Worm (Caenorhabditis elegans) whole organism, L4 larva: ENCODE measurements around the gene C44B11.1.

Experiments used
- T26A8.4 ChIP-seq: fragments of 200-800 bp; sonication (Bioruptor generic); IDR thresholded peaks from 2 replicates; pipeline ENCODE4 v1.3.6; 2022; ENCODE audit warnings: missing genetic modification characterization, missing compliant biosample characterization
- Y5F2A.4 ChIP-seq: fragments of 200-800 bp; sonication (Bioruptor generic); optimal IDR thresholded peaks from 2 replicates; lab custom pipeline; 2018; ENCODE audit warnings: mild to moderate bottlenecking, missing genetic modification characterization, missing compliant biosample characterization
- ZK546.5 ChIP-seq, 2 experiments: sonication (generic microtip); optimal IDR thresholded peaks; 2 replicates each; lab custom pipeline; 2017; ENCODE audit warnings: missing biosample characterization in 2 of 2, missing genetic modification characterization in 2 of 2
- aha-1 ChIP-seq: fragments of 150-350 bp; peaks from one replicate; lab custom pipeline; 2014; ENCODE audit warnings: missing biosample characterization, missing genetic modification characterization
- arid-1 ChIP-seq: fragments of 200-800 bp; sonication (Bioruptor generic); conservative IDR thresholded peaks from 2 replicates; pipeline ENCODE4 v1.3.6; 2022; ENCODE audit warnings: missing genetic modification reagents, missing genetic modification characterization, missing compliant biosample characterization
- dmd-6 ChIP-seq: fragments of 200-800 bp; sonication (Bioruptor generic); IDR thresholded peaks from 2 replicates; pipeline ENCODE4 v1.3.6; 2022; ENCODE audit warnings: missing genetic modification reagents, missing genetic modification characterization, missing compliant biosample characterization
- dpl-1 ChIP-seq: fragments of 150-350 bp; optimal IDR thresholded peaks from 2 replicates; lab custom pipeline; 2014; ENCODE audit warnings: missing biosample characterization, missing genetic modification reagents, missing genetic modification characterization
- duxl-1 ChIP-seq: sonication (generic microtip); optimal IDR thresholded peaks from 2 replicates; lab custom pipeline; 2016; ENCODE audit warnings: mild to moderate bottlenecking, missing genetic modification characterization, moderate library complexity, missing compliant biosample characterization; ENCODE audit not compliant: poor library complexity
- dve-1 ChIP-seq: sonication (generic microtip); optimal IDR thresholded peaks from 2 replicates; lab custom pipeline; 2017; ENCODE audit warnings: antibody characterized with exemption, mild to moderate bottlenecking, missing genetic modification characterization, missing compliant biosample characterization; ENCODE audit not compliant: insufficient read depth
- egl-27 ChIP-seq: sonication (generic microtip); optimal IDR thresholded peaks from 3 replicates; lab custom pipeline; 2017; ENCODE audit warnings: missing biosample characterization, missing genetic modification reagents, missing genetic modification characterization
- egl-43 ChIP-seq: fragments of 200-800 bp; sonication (Bioruptor generic); IDR thresholded peaks from 2 replicates; pipeline ENCODE4 v1.3.6; 2022; ENCODE audit warnings: missing genetic modification reagents, missing genetic modification characterization, missing compliant biosample characterization
- fkh-10 ChIP-seq: fragments of 150-350 bp; optimal IDR thresholded peaks from 2 replicates; lab custom pipeline; 2014; ENCODE audit warnings: missing biosample characterization, missing genetic modification reagents, missing genetic modification characterization
- hif-1 ChIP-seq, 2 experiments: sonication (generic microtip); optimal IDR thresholded peaks; 2 replicates each; lab custom pipeline; 2016 to 2017; ENCODE audit warnings: missing compliant biosample characterization in 2 of 2, missing genetic modification characterization in 2 of 2, missing genetic modification reagents in 2 of 2, missing genotype in 2 of 2, mild to moderate bottlenecking in 1 of 2
- hlh-11 ChIP-seq: fragments of 200-800 bp; sonication (Bioruptor generic); optimal IDR thresholded peaks from 2 replicates; lab custom pipeline; 2018; ENCODE audit warnings: mild to moderate bottlenecking, missing genetic modification characterization, missing compliant biosample characterization
- hlh-30 ChIP-seq: sonication (generic microtip); optimal IDR thresholded peaks from 2 replicates; lab custom pipeline; 2017; ENCODE audit warnings: antibody characterized with exemption, mild to moderate bottlenecking, missing genetic modification characterization, missing compliant biosample characterization; ENCODE audit not compliant: insufficient read depth
- hmg-1.1 ChIP-seq: fragments of 200-800 bp; sonication (Bioruptor generic); IDR thresholded peaks from 2 replicates; pipeline ENCODE4 v1.3.6; 2022; ENCODE audit warnings: missing genetic modification reagents, missing genetic modification characterization, missing compliant biosample characterization
- jun-1 ChIP-seq: fragments of 150-350 bp; optimal IDR thresholded peaks from 2 replicates; lab custom pipeline; 2014; ENCODE audit warnings: missing biosample characterization, missing genetic modification reagents, missing genetic modification characterization
- lin-13 ChIP-seq: fragments of 150-350 bp; optimal IDR thresholded peaks from 2 replicates; lab custom pipeline; 2014; ENCODE audit warnings: missing biosample characterization, missing genetic modification reagents, missing genetic modification characterization
- lin-38 ChIP-seq: fragments of 200-800 bp; sonication (Bioruptor generic); IDR thresholded peaks from 2 replicates; pipeline ENCODE4 v1.3.6; 2022; ENCODE audit warnings: missing genetic modification reagents, missing genetic modification characterization, missing compliant biosample characterization
- lsy-2 ChIP-seq, 2 experiments: fragments of 150-350 bp in 1 of 2; sonication (generic microtip) in 1 of 2; optimal IDR thresholded peaks; 2 replicates each; lab custom pipeline; 2014 to 2017; ENCODE audit warnings: missing biosample characterization in 2 of 2, missing genetic modification characterization in 2 of 2
- mdl-1 ChIP-seq, 2 experiments: fragments of 150-350 bp in 1 of 2; sonication (generic microtip) in 1 of 2; optimal IDR thresholded peaks; 2 replicates each; lab custom pipeline; 2014 to 2017; ENCODE audit warnings: missing biosample characterization in 2 of 2, missing genetic modification characterization in 2 of 2
- mep-1 ChIP-seq: fragments of 150-350 bp; sonication (generic microtip); optimal IDR thresholded peaks from 3 replicates; lab custom pipeline; 2014; ENCODE audit warnings: missing biosample characterization, missing genetic modification characterization
- mes-2 ChIP-seq: sonication (generic microtip); optimal IDR thresholded peaks from 2 replicates; lab custom pipeline; 2016; ENCODE audit warnings: missing genotype, mild to moderate bottlenecking, missing genetic modification characterization, missing compliant biosample characterization; ENCODE audit not compliant: poor library complexity, severe bottlenecking
- mxl-3 ChIP-seq: fragments of 200-800 bp; sonication (Bioruptor generic); optimal IDR thresholded peaks from 2 replicates; lab custom pipeline; 2018; ENCODE audit warnings: mild to moderate bottlenecking, missing genetic modification characterization, missing compliant biosample characterization
- nhr-102 ChIP-seq: sonication (generic microtip); optimal IDR thresholded peaks from 2 replicates; lab custom pipeline; 2016; ENCODE audit warnings: mild to moderate bottlenecking, missing genetic modification characterization, moderate library complexity, missing compliant biosample characterization
- nhr-41 ChIP-seq: fragments of 200-800 bp; sonication (Bioruptor generic); IDR thresholded peaks from 2 replicates; pipeline ENCODE4 v1.3.6; 2022; ENCODE audit warnings: missing genetic modification reagents, missing genetic modification characterization, missing compliant biosample characterization
- nhr-48 ChIP-seq: sonication (generic microtip); optimal IDR thresholded peaks from 2 replicates; lab custom pipeline; 2016; ENCODE audit warnings: mild to moderate bottlenecking, missing genetic modification characterization, missing compliant biosample characterization
- pha-4 ChIP-seq, 2 experiments: fragments of 150-350 bp in 1 of 2; fragments of 200-800 bp in 1 of 2; sonication (Bioruptor generic) in 1 of 2; IDR thresholded peaks in 1 of 2; optimal IDR thresholded peaks in 1 of 2; 2 replicates each; pipeline versions ENCODE4 v1.3.6 to Lab custom; 2014 to 2022; ENCODE audit warnings: missing genetic modification characterization in 2 of 2, missing genetic modification reagents in 2 of 2, missing biosample characterization in 1 of 2, missing compliant biosample characterization in 1 of 2
- php-3 ChIP-seq: fragments of 200-800 bp; sonication (Bioruptor generic); IDR thresholded peaks from 2 replicates; pipeline ENCODE4 v1.3.6; 2022; ENCODE audit warnings: missing genetic modification reagents, missing genetic modification characterization, missing compliant biosample characterization
- set-16 ChIP-seq: fragments of 200-800 bp; sonication (Bioruptor generic); IDR thresholded peaks from 2 replicates; pipeline ENCODE4 v1.3.6; 2022; ENCODE audit warnings: missing genetic modification reagents, missing genetic modification characterization, missing compliant biosample characterization
- snpc-1.2 ChIP-seq: fragments of 200-800 bp; sonication (Bioruptor generic); IDR thresholded peaks from 2 replicates; pipeline ENCODE4 v1.3.6; 2022; ENCODE audit warnings: missing genetic modification reagents, missing genetic modification characterization, missing compliant biosample characterization
- spr-1 ChIP-seq: sonication (generic microtip); optimal IDR thresholded peaks from 2 replicates; lab custom pipeline; 2016; ENCODE audit warnings: mild to moderate bottlenecking, missing genetic modification characterization, missing compliant biosample characterization
- tra-1 ChIP-seq: fragments of 200-800 bp; sonication (Bioruptor generic); IDR thresholded peaks from 2 replicates; pipeline ENCODE4 v1.3.6; 2022; ENCODE audit warnings: missing genetic modification reagents, missing genetic modification characterization, missing compliant biosample characterization
- unc-130 ChIP-seq: sonication (generic microtip); optimal IDR thresholded peaks from 2 replicates; lab custom pipeline; 2016; ENCODE audit warnings: missing genetic modification reagents, missing genetic modification characterization, missing compliant biosample characterization

Gene C44B11.1

ce11 chrIII:3174985-3175384 is 19.9 kb downstream of the C44B11.1 start, which contains the start of gene R148.3:
Gene R148.3 (plus strand): TSS chrIII:3175331.
- TF ChIP-seq dve-1 (tag; lab: Kevin White, UChicago) (peak; percentile 29), hif-1 (tag; optimal IDR thresholded peaks at IDR 0.05; lab: Kevin White, UChicago) (peak in 1 of 2 experiments; percentile 27), lsy-2 (tag; optimal IDR thresholded peaks at IDR 0.05; lab: Kevin White, UChicago) (peak in 1 of 2 experiments; percentile 49), php-3 (GFP tag; lab: Robert Waterston, UW) (no peak), egl-27 (tag; lab: Kevin White, UChicago) (no peak), pha-4 (GFP tag; IDR thresholded peaks at IDR 0.05; lab: Robert Waterston, UW) (peak; percentile 53; the same call in 1 of the 2 replicates), pha-4 (tag; optimal IDR thresholded peaks at IDR 0.05; lab: Kevin White, UChicago) (no peak), dmd-6 (GFP tag; lab: Robert Waterston, UW) (no peak), mes-2 (tag; lab: Kevin White, UChicago) (peak; percentile 88), mdl-1 (tag; optimal IDR thresholded peaks at IDR 0.05; lab: Kevin White, UChicago) (peak; percentile 69 to 83), aha-1 (tag; lab: Kevin White, UChicago) (peak; percentile 84), ZK546.5 (tag; optimal IDR thresholded peaks at IDR 0.05; lab: Kevin White, UChicago) (no peak), unc-130 (GFP tag; lab: Kevin White, UChicago) (peak; percentile 59), hlh-11 (tag; lab: Kevin White, UChicago) (peak; percentile 15), fkh-10 (GFP tag; lab: Kevin White, UChicago) (no peak), spr-1 (tag; lab: Kevin White, UChicago) (peak; percentile 22), jun-1 (tag; lab: Kevin White, UChicago) (no peak), mxl-3 (peak; percentile 92), hmg-1.1 (peak; percentile 53; the same call in 1 of the 2 replicates), duxl-1 (peak; percentile 42), mep-1 (tag; lab: Kevin White, UChicago) (peak; percentile 69), arid-1 (GFP tag; lab: Robert Waterston, UW) (0 out of 2 replicates have a peak, but pooled peaks have one; percentile 40), lin-38 (peak; percentile 68), nhr-41 (no peak), lin-13 (GFP tag; lab: Kevin White, UChicago) (peak; percentile 50), tra-1 (GFP tag; lab: Robert Waterston, UW) (no peak), nhr-48 (tag; lab: Kevin White, UChicago) (peak; percentile 1), hlh-30 (tag; lab: Kevin White, UChicago) (peak; percentile 64), nhr-102 (tag; lab: Kevin White, UChicago) (peak; percentile 8), dpl-1 (GFP tag; lab: Kevin White, UChicago) (peak; percentile 38)

- TF ChIP-seq egl-43 (GFP tag; lab: Robert Waterston, UW) (no peak), Y5F2A.4 (GFP tag; lab: Kevin White, UChicago) (no peak), nhr-41 (no peak), set-16 (GFP tag; lab: Robert Waterston, UW) (peak; percentile 90), fkh-10 (GFP tag; lab: Kevin White, UChicago) (no peak)
Observed at ce11 chrIII:3176775-3177174, 21.7 kb downstream of the C44B11.1 start.

ce11 chrIII:3179855-3180254 is 24.8 kb downstream of the C44B11.1 start:
- no peak for TF ChIP-seq T26A8.4
- no peak for TF ChIP-seq snpc-1.2 (GFP tag; lab: Robert Waterston, UW)
- TF ChIP-seq set-16 (GFP tag; lab: Robert Waterston, UW), result peak; percentile 61
- no peak for TF ChIP-seq mep-1 (tag; lab: Kevin White, UChicago)
